Worm (Caenorhabditis elegans) whole organism, L4 larva: ENCODE data around the gene frpr-7.

Source experiments
- D1046.2 ChIP-seq: fragments of 200-800 bp; sonication (Bioruptor generic); IDR thresholded peaks from 2 replicates; pipeline ENCODE4 v1.3.6; 2022; ENCODE audit warnings: missing genetic modification characterization, missing compliant biosample characterization
- F26F4.8 ChIP-seq: fragments of 200-800 bp; sonication (Bioruptor generic); conservative IDR thresholded peaks from 2 replicates; pipeline ENCODE4 v1.3.6; 2022; ENCODE audit warnings: missing genetic modification characterization, missing compliant biosample characterization
- T26A8.4 ChIP-seq: fragments of 200-800 bp; sonication (Bioruptor generic); IDR thresholded peaks from 2 replicates; pipeline ENCODE4 v1.3.6; 2022; ENCODE audit warnings: missing genetic modification characterization, missing compliant biosample characterization
- aha-1 ChIP-seq: fragments of 150-350 bp; peaks from one replicate; lab custom pipeline; 2014; ENCODE audit warnings: missing biosample characterization, missing genetic modification characterization
- ceh-20 ChIP-seq: fragments of 200-800 bp; sonication (Bioruptor generic); IDR thresholded peaks from 2 replicates; pipeline ENCODE4 v1.3.6; 2022; ENCODE audit warnings: missing genetic modification reagents, missing genetic modification characterization, missing compliant biosample characterization
- ceh-44 ChIP-seq: fragments of 200-800 bp; sonication (Bioruptor generic); IDR thresholded peaks from 2 replicates; pipeline ENCODE4 v1.3.6; 2022; ENCODE audit warnings: missing genetic modification reagents, missing genetic modification characterization, missing compliant biosample characterization
- cey-2 ChIP-seq: sonication (generic microtip); optimal IDR thresholded peaks from 3 replicates; lab custom pipeline; 2017; ENCODE audit warnings: missing genetic modification characterization, mild to moderate bottlenecking, missing compliant biosample characterization, antibody characterized with exemption, borderline replicate concordance; ENCODE audit not compliant: insufficient read depth
- daf-16 ChIP-seq, 3 experiments: sonication (generic microtip); optimal IDR thresholded peaks; 2 replicates each; lab custom pipeline; 2016 to 2017; ENCODE audit warnings: missing genetic modification characterization in 3 of 3, missing genetic modification reagents in 3 of 3, mild to moderate bottlenecking in 2 of 3, missing compliant biosample characterization in 2 of 3, missing biosample characterization in 1 of 3, moderate library complexity in 1 of 3
- daf-8 ChIP-seq: fragments of 200-800 bp; sonication (Bioruptor generic); IDR thresholded peaks from 2 replicates; pipeline ENCODE4 v1.3.6; 2022; ENCODE audit warnings: missing genetic modification characterization, missing compliant biosample characterization
- dmd-6 ChIP-seq: fragments of 200-800 bp; sonication (Bioruptor generic); IDR thresholded peaks from 2 replicates; pipeline ENCODE4 v1.3.6; 2022; ENCODE audit warnings: missing genetic modification reagents, missing genetic modification characterization, missing compliant biosample characterization
- dve-1 ChIP-seq: sonication (generic microtip); optimal IDR thresholded peaks from 2 replicates; lab custom pipeline; 2017; ENCODE audit warnings: antibody characterized with exemption, mild to moderate bottlenecking, missing genetic modification characterization, missing compliant biosample characterization; ENCODE audit not compliant: insufficient read depth
- fkh-10 ChIP-seq: fragments of 150-350 bp; optimal IDR thresholded peaks from 2 replicates; lab custom pipeline; 2014; ENCODE audit warnings: missing biosample characterization, missing genetic modification reagents, missing genetic modification characterization
- lin-1 ChIP-seq: fragments of 200-800 bp; sonication (Bioruptor generic); IDR thresholded peaks from 2 replicates; pipeline ENCODE4 v1.3.6; 2022; ENCODE audit warnings: missing genetic modification reagents, missing genetic modification characterization, missing compliant biosample characterization
- lin-29 ChIP-seq: fragments of 200-800 bp; sonication (Bioruptor generic); IDR thresholded peaks from 2 replicates; pipeline ENCODE4 v1.3.6; 2022; ENCODE audit warnings: missing genetic modification reagents, missing genetic modification characterization, missing compliant biosample characterization
- lsy-2 ChIP-seq, 2 experiments: fragments of 150-350 bp in 1 of 2; sonication (generic microtip) in 1 of 2; optimal IDR thresholded peaks; 2 replicates each; lab custom pipeline; 2014 to 2017; ENCODE audit warnings: missing biosample characterization in 2 of 2, missing genetic modification characterization in 2 of 2
- madf-9 ChIP-seq: fragments of 200-800 bp; sonication (Bioruptor generic); conservative IDR thresholded peaks from 2 replicates; pipeline ENCODE4 v1.3.6; 2022; ENCODE audit warnings: missing genetic modification reagents, missing genetic modification characterization, missing compliant biosample characterization
- mdl-1 ChIP-seq, 2 experiments: fragments of 150-350 bp in 1 of 2; sonication (generic microtip) in 1 of 2; optimal IDR thresholded peaks; 2 replicates each; lab custom pipeline; 2014 to 2017; ENCODE audit warnings: missing biosample characterization in 2 of 2, missing genetic modification characterization in 2 of 2
- mdt-29 ChIP-seq: fragments of 200-800 bp; sonication (Bioruptor generic); IDR thresholded peaks from 2 replicates; pipeline ENCODE4 v1.3.6; 2022; ENCODE audit warnings: missing genetic modification reagents, missing genetic modification characterization, missing compliant biosample characterization
- mes-2 ChIP-seq: sonication (generic microtip); optimal IDR thresholded peaks from 2 replicates; lab custom pipeline; 2016; ENCODE audit warnings: missing genotype, mild to moderate bottlenecking, missing genetic modification characterization, missing compliant biosample characterization; ENCODE audit not compliant: poor library complexity, severe bottlenecking
- nhr-111 ChIP-seq: fragments of 200-800 bp; sonication (Bioruptor generic); optimal IDR thresholded peaks from 2 replicates; lab custom pipeline; 2018; ENCODE audit warnings: mild to moderate bottlenecking, missing genetic modification characterization, missing compliant biosample characterization
- nhr-237 ChIP-seq: sonication (generic microtip); optimal IDR thresholded peaks from 2 replicates; lab custom pipeline; 2017; ENCODE audit warnings: missing biosample characterization, missing genetic modification characterization
- nhr-25 ChIP-seq: sonication (generic microtip); optimal IDR thresholded peaks from 2 replicates; lab custom pipeline; 2017; ENCODE audit warnings: missing genetic modification characterization, mild to moderate bottlenecking, missing compliant biosample characterization, antibody characterized with exemption, moderate library complexity, borderline replicate concordance; ENCODE audit not compliant: insufficient read depth
- nhr-28 ChIP-seq: fragments of 150-350 bp; optimal IDR thresholded peaks from 2 replicates; lab custom pipeline; 2014; ENCODE audit warnings: missing biosample characterization, missing genetic modification characterization
- nhr-77 ChIP-seq: fragments of 150-350 bp; optimal IDR thresholded peaks from 2 replicates; lab custom pipeline; 2014; ENCODE audit warnings: missing biosample characterization, missing genetic modification characterization
- pha-4 ChIP-seq, 2 experiments: fragments of 150-350 bp in 1 of 2; fragments of 200-800 bp in 1 of 2; sonication (Bioruptor generic) in 1 of 2; IDR thresholded peaks in 1 of 2; optimal IDR thresholded peaks in 1 of 2; 2 replicates each; pipeline versions ENCODE4 v1.3.6 to Lab custom; 2014 to 2022; ENCODE audit warnings: missing genetic modification characterization in 2 of 2, missing genetic modification reagents in 2 of 2, missing biosample characterization in 1 of 2, missing compliant biosample characterization in 1 of 2
- php-3 ChIP-seq: fragments of 200-800 bp; sonication (Bioruptor generic); IDR thresholded peaks from 2 replicates; pipeline ENCODE4 v1.3.6; 2022; ENCODE audit warnings: missing genetic modification reagents, missing genetic modification characterization, missing compliant biosample characterization
- rbr-2 ChIP-seq: sonication (generic microtip); optimal IDR thresholded peaks from 2 replicates; lab custom pipeline; 2016; ENCODE audit warnings: missing genotype, missing genetic modification characterization, missing compliant biosample characterization
- set-16 ChIP-seq: fragments of 200-800 bp; sonication (Bioruptor generic); IDR thresholded peaks from 2 replicates; pipeline ENCODE4 v1.3.6; 2022; ENCODE audit warnings: missing genetic modification reagents, missing genetic modification characterization, missing compliant biosample characterization
- tra-1 ChIP-seq: fragments of 200-800 bp; sonication (Bioruptor generic); IDR thresholded peaks from 2 replicates; pipeline ENCODE4 v1.3.6; 2022; ENCODE audit warnings: missing genetic modification reagents, missing genetic modification characterization, missing compliant biosample characterization
- unc-39 ChIP-seq: sonication (generic microtip); optimal IDR thresholded peaks from 2 replicates; lab custom pipeline; 2017; ENCODE audit warnings: missing biosample characterization, missing genetic modification characterization
- unc-62 ChIP-seq, 3 experiments: fragments of 150-350 bp in 1 of 3; sonication (generic microtip); optimal IDR thresholded peaks in 2 of 3; peaks in 1 of 3; 1 replicate in 1 of 3; 2 replicates in 2 of 3; lab custom pipeline; 2014 to 2017; ENCODE audit warnings: missing biosample characterization in 3 of 3, missing genetic modification characterization in 3 of 3, missing genetic modification reagents in 3 of 3, missing genotype in 1 of 3
- zag-1 ChIP-seq: fragments of 150-350 bp; optimal IDR thresholded peaks from 2 replicates; lab custom pipeline; 2014; ENCODE audit warnings: missing biosample characterization, missing genetic modification characterization
- zip-2 ChIP-seq: fragments of 150-350 bp; optimal IDR thresholded peaks from 2 replicates; lab custom pipeline; 2014; ENCODE audit warnings: missing biosample characterization, missing genetic modification characterization
- ztf-7 ChIP-seq: fragments of 150-350 bp; optimal IDR thresholded peaks from 2 replicates; lab custom pipeline; 2014; ENCODE audit warnings: missing biosample characterization, missing genetic modification characterization

The frpr-7 gene

DNA sequence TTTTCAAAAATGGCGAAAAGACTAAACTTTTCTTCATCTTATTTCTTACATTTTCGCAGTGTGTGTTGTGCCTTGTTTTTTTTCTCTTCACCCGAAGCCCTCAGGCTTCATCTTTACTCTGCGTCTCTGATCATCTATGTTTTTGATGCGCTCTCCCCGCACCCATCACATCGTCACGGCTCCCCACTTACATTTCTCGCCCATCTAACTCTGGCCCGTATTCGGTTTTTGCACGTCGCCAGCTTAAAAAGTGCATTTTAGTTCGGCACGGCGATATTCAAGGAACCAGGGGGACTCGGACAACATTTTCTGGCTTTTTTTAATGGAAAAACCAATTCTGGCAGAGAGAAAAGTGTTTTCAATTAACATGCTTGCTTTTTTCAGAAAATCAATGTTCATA lies 47.7 kb upstream of the frpr-7 start (continued):
- TF ChIP-seq dve-1 (tag; lab: Kevin White, UChicago) (peak; percentile 18), F26F4.8 (GFP tag; lab: Robert Waterston, UW) (no peak), fkh-10 (GFP tag; lab: Kevin White, UChicago) (peak; percentile 30), cey-2 (no peak), unc-39 (tag; lab: Kevin White, UChicago) (no peak), aha-1 (tag; lab: Kevin White, UChicago) (peak; percentile 100), rbr-2 (peak; percentile 18)

DNA sequence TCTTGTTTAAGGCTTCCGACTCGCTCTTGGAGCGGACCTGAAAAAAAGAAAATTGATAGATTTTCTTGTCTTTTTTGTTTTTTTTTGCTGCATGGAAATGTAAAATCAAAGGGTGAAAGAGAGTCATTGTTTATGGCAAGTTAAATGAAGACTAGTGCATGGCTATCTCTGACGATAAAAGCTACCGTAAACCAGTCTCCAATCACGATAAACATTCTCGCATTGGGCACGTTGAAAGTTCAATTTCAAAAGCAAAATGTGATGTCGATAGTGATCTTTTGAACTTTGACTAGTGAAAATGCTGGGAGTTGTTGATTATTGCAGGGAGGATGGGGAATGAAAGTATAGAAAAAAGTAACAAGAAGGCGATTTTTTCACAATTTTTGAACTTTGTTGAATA lies 46.9 kb upstream of the frpr-7 start:
- no peak for TF ChIP-seq ceh-20 (GFP tag; lab: Robert Waterston, UW)
- peak in 1 of 2 experiments; percentile 16 for TF ChIP-seq lsy-2 (tag; optimal IDR thresholded peaks at IDR 0.05; lab: Kevin White, UChicago)
- peak; percentile 14; the same call in 1 of the 2 replicates for TF ChIP-seq dmd-6 (GFP tag; lab: Robert Waterston, UW)
- peak; percentile 39 for TF ChIP-seq nhr-28 (tag; lab: Kevin White, UChicago)
- 0 out of 2 replicates have a peak, but pooled peaks have one; percentile 13 for TF ChIP-seq php-3
- no peak for TF ChIP-seq mdt-29 (GFP tag; lab: Robert Waterston, UW)
- no peak for TF ChIP-seq tra-1 (GFP tag; lab: Robert Waterston, UW)
- TF ChIP-seq daf-16 (GFP tag; optimal IDR thresholded peaks at IDR 0.05; lab: Kevin White, UChicago) = no peak
- TF ChIP-seq daf-16 (tag; optimal IDR thresholded peaks at IDR 0.05; lab: Kevin White, UChicago) = peak; percentile 91
- TF ChIP-seq mes-2 (tag; lab: Kevin White, UChicago) = peak; percentile 33
- TF ChIP-seq nhr-111 = no peak
- TF ChIP-seq nhr-237 (tag; lab: Kevin White, UChicago) = no peak
- TF ChIP-seq mdl-1 (tag; optimal IDR thresholded peaks at IDR 0.05; lab: Kevin White, UChicago) = no peak
- no peak for TF ChIP-seq lin-29 (GFP tag; lab: Robert Waterston, UW)
- no peak for TF ChIP-seq zag-1 (tag; lab: Kevin White, UChicago)
- TF ChIP-seq ceh-44 (GFP tag; lab: Robert Waterston, UW) = no peak
- no peak for TF ChIP-seq ztf-7 (tag; lab: Kevin White, UChicago)

DNA sequence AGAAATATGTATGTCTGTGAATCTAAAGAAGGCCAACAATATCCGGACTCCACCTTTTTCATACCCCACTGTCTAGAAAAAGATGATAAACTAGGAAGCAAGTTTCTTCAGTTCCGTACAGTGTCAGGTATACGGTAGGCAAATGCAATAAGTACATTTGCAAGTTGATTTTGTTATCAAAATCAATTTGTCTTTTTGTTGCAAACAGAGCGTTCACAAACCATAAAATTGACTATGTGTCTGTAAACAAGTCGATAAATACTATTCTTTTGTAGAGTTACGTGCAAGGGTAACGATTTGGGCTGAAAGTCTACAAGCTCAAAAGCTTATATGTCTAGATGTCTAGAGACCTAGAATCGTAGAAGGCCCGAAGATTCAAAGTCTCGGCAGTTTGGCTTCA lies 46.0 kb upstream of the frpr-7 start:
- 0 out of 2 replicates have a peak, but pooled peaks have one; percentile 17 for TF ChIP-seq php-3
- TF ChIP-seq aha-1 (tag; lab: Kevin White, UChicago) = peak; percentile 87
- TF ChIP-seq daf-16 (GFP tag; optimal IDR thresholded peaks at IDR 0.05; lab: Kevin White, UChicago) = no peak
- peak; percentile 70 for TF ChIP-seq daf-16 (tag; optimal IDR thresholded peaks at IDR 0.05; lab: Kevin White, UChicago)
- no peak for TF ChIP-seq T26A8.4

DNA sequence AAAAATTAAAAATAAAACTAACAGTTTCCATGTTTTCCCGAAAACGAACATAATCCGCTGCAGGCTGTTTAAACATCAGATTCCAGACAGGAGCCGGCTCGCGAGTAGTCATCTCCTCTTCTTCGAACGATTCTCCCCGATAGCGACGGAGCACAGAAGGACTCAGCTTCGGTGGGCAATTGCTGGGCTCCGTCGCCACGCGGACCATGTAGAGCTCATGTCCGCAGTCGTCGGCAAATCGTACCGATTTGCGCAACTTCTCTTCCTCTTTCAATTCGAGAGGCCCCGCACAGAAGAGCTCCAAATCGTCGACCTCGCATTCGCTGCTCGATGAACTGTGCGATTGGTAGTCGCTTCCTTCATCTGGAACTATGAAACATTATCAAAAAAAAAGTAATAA lies 45.6 kb upstream of the frpr-7 start:
- TF ChIP-seq zip-2 = no peak
- TF ChIP-seq nhr-111 = no peak
- TF ChIP-seq D1046.2 (GFP tag; lab: Robert Waterston, UW) = 0 out of 2 replicates have a peak, but pooled peaks have one; percentile 65
- peak; percentile 79 for TF ChIP-seq aha-1 (tag; lab: Kevin White, UChicago)
- peak in 1 of 2 experiments; percentile 79 for TF ChIP-seq unc-62 (GFP tag; optimal IDR thresholded peaks at IDR 0.05 in 1 of 2; lab: Kevin White, UChicago)
- no peak for TF ChIP-seq unc-62 (tag; optimal IDR thresholded peaks at IDR 0.05; lab: Kevin White, UChicago)
- TF ChIP-seq pha-4 (GFP tag; IDR thresholded peaks at IDR 0.05; lab: Robert Waterston, UW) = no peak
- TF ChIP-seq pha-4 (tag; optimal IDR thresholded peaks at IDR 0.05; lab: Kevin White, UChicago) = no peak
- TF ChIP-seq lin-1 (GFP tag; lab: Robert Waterston, UW) = no peak
- no peak for TF ChIP-seq nhr-25 (tag; lab: Kevin White, UChicago)
- no peak for TF ChIP-seq madf-9 (GFP tag; lab: Robert Waterston, UW)
- TF ChIP-seq nhr-77 (tag; lab: Kevin White, UChicago) = no peak
- peak; percentile 80 for TF ChIP-seq set-16 (GFP tag; lab: Robert Waterston, UW)
- TF ChIP-seq daf-8 (GFP tag; lab: Robert Waterston, UW) = no peak
- TF ChIP-seq, all 104 proteins: peak for 4
